Fruit fly (Drosophila melanogaster) whole organism, embryonic: Measurements from ENCODE around the gene CG32163.

Source experiments
- B-H2 ChIP-seq: fragments of 200-800 bp; sonication (Bioruptor generic); optimal IDR thresholded peaks from 2 replicates; lab custom pipeline; 2018; ENCODE audit warnings: missing biosample characterization, mild to moderate bottlenecking, missing genetic modification characterization
- CG10543 ChIP-seq: fragments of 200-800 bp; sonication (Bioruptor generic); optimal IDR thresholded peaks from 3 replicates; lab custom pipeline; 2017; ENCODE audit warnings: missing biosample characterization, mild to moderate bottlenecking, missing genetic modification characterization, moderate library complexity
- CG13894 ChIP-seq: fragments of 200-800 bp; sonication (Bioruptor generic); optimal IDR thresholded peaks from 3 replicates; lab custom pipeline; 2018; ENCODE audit warnings: missing biosample characterization, mild to moderate bottlenecking, missing genetic modification characterization, moderate library complexity
- CG14050 ChIP-seq: fragments of 200-800 bp; sonication (Bioruptor generic); IDR thresholded peaks from 3 replicates; pipeline ENCODE4 v1.3.6; 2022; ENCODE audit warnings: missing biosample characterization, missing genetic modification characterization
- CG14667 ChIP-seq: fragments of 200-800 bp; sonication (Bioruptor generic); IDR thresholded peaks from 2 replicates; pipeline ENCODE4 v1.3.6; 2022; ENCODE audit warnings: missing biosample characterization, missing genetic modification characterization
- CG14710 ChIP-seq: fragments of 200-800 bp; sonication (Bioruptor generic); optimal IDR thresholded peaks from 3 replicates; lab custom pipeline; 2019; ENCODE audit warnings: missing biosample characterization, mild to moderate bottlenecking, missing genetic modification characterization, moderate library complexity
- CG15073 ChIP-seq: fragments of 200-800 bp; sonication (Bioruptor generic); optimal IDR thresholded peaks from 2 replicates; lab custom pipeline; 2016; ENCODE audit warnings: missing biosample characterization, missing genetic modification characterization
- CG2120 ChIP-seq: fragments of 200-800 bp; sonication (Bioruptor generic); optimal IDR thresholded peaks from 3 replicates; lab custom pipeline; 2016; ENCODE audit warnings: missing biosample characterization, missing genetic modification characterization
- CG33213 ChIP-seq: fragments of 200-800 bp; sonication (Bioruptor generic); optimal IDR thresholded peaks from 3 replicates; lab custom pipeline; 2016; ENCODE audit warnings: missing biosample characterization, missing genetic modification characterization
- CG3995 ChIP-seq: fragments of 200-800 bp; sonication (Bioruptor generic); optimal IDR thresholded peaks from 3 replicates; lab custom pipeline; 2016; ENCODE audit warnings: missing biosample characterization, missing genetic modification characterization
- CG4617 ChIP-seq: fragments of 200-800 bp; sonication (Bioruptor generic); optimal IDR thresholded peaks from 3 replicates; lab custom pipeline; 2016; ENCODE audit warnings: missing biosample characterization, missing genetic modification characterization, borderline replicate concordance
- CG6683 ChIP-seq: fragments of 200-800 bp; sonication (Bioruptor generic); optimal IDR thresholded peaks from 2 replicates; lab custom pipeline; 2017; ENCODE audit warnings: missing biosample characterization, mild to moderate bottlenecking, missing genetic modification characterization, missing genetic modification reagents
- CG7928 ChIP-seq: fragments of 200-800 bp; sonication (Bioruptor generic); optimal IDR thresholded peaks from 2 replicates; lab custom pipeline; 2017; ENCODE audit warnings: missing biosample characterization, mild to moderate bottlenecking, missing genetic modification characterization
- CG9932 ChIP-seq: fragments of 200-800 bp; sonication (Bioruptor generic); IDR thresholded peaks from 2 replicates; pipeline ENCODE4 v1.3.6; 2022; ENCODE audit warnings: missing biosample characterization, missing genetic modification characterization
- CkIIα-i1 ChIP-seq: fragments of 200-800 bp; sonication (Bioruptor generic); IDR thresholded peaks from 2 replicates; pipeline ENCODE4 v1.3.6; 2022; ENCODE audit warnings: missing biosample characterization, missing genetic modification characterization
- CrebB ChIP-seq: fragments of 200-800 bp; sonication (Bioruptor generic); optimal IDR thresholded peaks from 3 replicates; lab custom pipeline; 2018; ENCODE audit warnings: missing biosample characterization, mild to moderate bottlenecking, missing genetic modification characterization
- Dbx ChIP-seq: fragments of 200-800 bp; sonication (Bioruptor generic); IDR thresholded peaks from 3 replicates; pipeline ENCODE4 v1.3.6; 2022; ENCODE audit warnings: missing biosample characterization, missing genetic modification characterization
- Doc3 ChIP-seq: fragments of 200-800 bp; sonication (Bioruptor generic); IDR thresholded peaks from 3 replicates; pipeline ENCODE4 v1.3.6; 2022; ENCODE audit warnings: missing biosample characterization, missing genetic modification characterization; ENCODE audit not compliant: partially characterized antibody
- Dref ChIP-seq: fragments of 200-800 bp; sonication (Bioruptor generic); IDR thresholded peaks from 2 replicates; pipeline ENCODE4 v1.3.6; 2022; ENCODE audit warnings: missing biosample characterization, missing genetic modification characterization
- HHEX ChIP-seq: fragments of 200-800 bp; sonication (Bioruptor generic); optimal IDR thresholded peaks from 3 replicates; lab custom pipeline; 2017; ENCODE audit warnings: missing biosample characterization, mild to moderate bottlenecking, missing genetic modification characterization, missing genetic modification reagents
- HLH54F ChIP-seq: fragments of 200-800 bp; sonication (Bioruptor generic); optimal IDR thresholded peaks from 3 replicates; lab custom pipeline; 2016; ENCODE audit warnings: missing biosample characterization, missing genetic modification characterization
- HLHmδ ChIP-seq: fragments of 200-800 bp; sonication (Bioruptor generic); optimal IDR thresholded peaks from 2 replicates; lab custom pipeline; 2018; ENCODE audit warnings: missing biosample characterization, mild to moderate bottlenecking, missing genetic modification characterization, moderate library complexity
- Hand ChIP-seq: fragments of 200-800 bp; sonication (Bioruptor generic); optimal IDR thresholded peaks from 2 replicates; lab custom pipeline; 2017; ENCODE audit warnings: mild to moderate bottlenecking, missing biosample characterization, missing genetic modification reagents, missing genetic modification characterization
- MBD-R2 ChIP-seq: fragments of 200-800 bp; sonication (Bioruptor generic); IDR thresholded peaks from 2 replicates; pipeline ENCODE4 v1.3.6; 2022; ENCODE audit warnings: missing biosample characterization, missing genetic modification characterization
- Med ChIP-seq: fragments of 200-800 bp; sonication (Bioruptor generic); peaks from one replicate; lab custom pipeline; 2016; ENCODE audit warnings: missing biosample characterization, missing genetic modification characterization, mild to moderate bottlenecking, inconsistent platforms, moderate library complexity
- Meics ChIP-seq: fragments of 200-800 bp; sonication (Bioruptor generic); optimal IDR thresholded peaks from 2 replicates; lab custom pipeline; 2017; ENCODE audit warnings: missing biosample characterization, mild to moderate bottlenecking, missing genetic modification characterization
- Oli ChIP-seq: fragments of 200-800 bp; sonication (Bioruptor generic); optimal IDR thresholded peaks from 2 replicates; lab custom pipeline; 2018; ENCODE audit warnings: missing biosample characterization, mild to moderate bottlenecking, missing genetic modification characterization, moderate library complexity
- Rfx ChIP-seq: fragments of 200-800 bp; sonication (Bioruptor generic); IDR thresholded peaks from 2 replicates; pipeline ENCODE4 v1.3.6; 2022; ENCODE audit warnings: missing biosample characterization, missing genetic modification characterization
- Sry-δ ChIP-seq: fragments of 200-800 bp; sonication (Bioruptor generic); optimal IDR thresholded peaks from 2 replicates; lab custom pipeline; 2016; ENCODE audit warnings: missing biosample characterization, missing genetic modification characterization
- Tbp ChIP-seq: fragments of >200 bp; optimal IDR thresholded peaks from 2 replicates; lab custom pipeline; 2018; ENCODE audit warnings: missing biosample characterization, missing genetic modification characterization
- bab2 ChIP-seq: fragments of 200-800 bp; sonication (Bioruptor generic); optimal IDR thresholded peaks from 2 replicates; lab custom pipeline; 2016; ENCODE audit warnings: missing biosample characterization, missing genetic modification characterization
- bigmax ChIP-seq: fragments of 200-800 bp; sonication (Bioruptor generic); optimal IDR thresholded peaks from 2 replicates; lab custom pipeline; 2018; ENCODE audit warnings: missing biosample characterization, mild to moderate bottlenecking, missing genetic modification characterization
- bowl ChIP-seq: fragments of 200-800 bp; sonication (Bioruptor generic); IDR thresholded peaks from 2 replicates; pipeline ENCODE4 v1.3.6; 2022; ENCODE audit warnings: missing biosample characterization, missing genetic modification characterization
- bsh ChIP-seq, 2 experiments: fragments of 200-800 bp; sonication (Bioruptor generic); optimal IDR thresholded peaks; 2 replicates each; lab custom pipeline; 2017 to 2018; ENCODE audit warnings: mild to moderate bottlenecking in 2 of 2, missing biosample characterization in 2 of 2, missing genetic modification characterization in 2 of 2, moderate library complexity in 1 of 2
- cas ChIP-seq: fragments of 200-800 bp; sonication (Bioruptor generic); IDR thresholded peaks from 2 replicates; pipeline ENCODE4 v1.3.6; 2022; ENCODE audit warnings: missing biosample characterization, missing genetic modification characterization
- crol ChIP-seq: fragments of 200-800 bp; sonication (Bioruptor generic); IDR thresholded peaks from 2 replicates; pipeline ENCODE4 v1.3.6; 2022; ENCODE audit warnings: missing biosample characterization, missing genetic modification characterization
- crp ChIP-seq, 2 experiments: fragments of 200-800 bp; sonication (Bioruptor generic); optimal IDR thresholded peaks; 2 replicates in 1 of 2; 3 replicates in 1 of 2; lab custom pipeline; 2017; ENCODE audit warnings: missing biosample characterization in 2 of 2, missing genetic modification characterization in 2 of 2, mild to moderate bottlenecking in 1 of 2, moderate library complexity in 1 of 2
- cwo ChIP-seq: fragments of 200-800 bp; sonication (Bioruptor generic); optimal IDR thresholded peaks from 3 replicates; lab custom pipeline; 2017; ENCODE audit warnings: missing biosample characterization, missing genetic modification characterization, mild to moderate bottlenecking, moderate library complexity, missing genetic modification reagents
- disco-r ChIP-seq: fragments of 200-800 bp; sonication (Bioruptor generic); optimal IDR thresholded peaks from 2 replicates; lab custom pipeline; 2016; ENCODE audit warnings: missing biosample characterization, missing genetic modification characterization
- hb ChIP-seq: fragments of 200-800 bp; sonication (Bioruptor generic); IDR thresholded peaks from 3 replicates; pipeline ENCODE4 v1.3.6; 2022; ENCODE audit warnings: missing biosample characterization, missing genetic modification characterization; ENCODE audit not compliant: partially characterized antibody
- kah ChIP-seq: fragments of 200-800 bp; sonication (Bioruptor generic); optimal IDR thresholded peaks from 2 replicates; lab custom pipeline; 2018; ENCODE audit warnings: missing biosample characterization, mild to moderate bottlenecking, missing genetic modification characterization
- lilli ChIP-seq: fragments of 200-800 bp; sonication (Bioruptor generic); optimal IDR thresholded peaks from 3 replicates; lab custom pipeline; 2016; ENCODE audit warnings: missing biosample characterization, missing genetic modification characterization
- lov ChIP-seq, 2 experiments: fragments of 200-800 bp in 1 of 2; fragments of >200 bp in 1 of 2; sonication (Bioruptor generic) in 1 of 2; IDR thresholded peaks in 1 of 2; optimal IDR thresholded peaks in 1 of 2; 2 replicates in 1 of 2; 3 replicates in 1 of 2; pipeline versions ENCODE4 v1.3.6 to Lab custom; 2017 to 2022; ENCODE audit warnings: missing biosample characterization in 1 of 2, missing genetic modification characterization in 1 of 2
- mld ChIP-seq: fragments of 200-800 bp; sonication (Bioruptor generic); IDR thresholded peaks from 3 replicates; pipeline ENCODE4 v1.3.6; 2022; ENCODE audit warnings: missing biosample characterization, missing genetic modification characterization; ENCODE audit not compliant: partially characterized antibody
- otp ChIP-seq: fragments of 200-800 bp; sonication (Bioruptor generic); IDR thresholded peaks from 3 replicates; pipeline ENCODE4, ENCODE4 v1.3.6; 2022; ENCODE audit warnings: missing biosample characterization, missing genetic modification characterization
- pan ChIP-seq, 4 experiments: fragments of >200 bp in 3 of 4; fragments of 200-800 bp in 1 of 4; sonication (Bioruptor generic) in 1 of 4; optimal IDR thresholded peaks in 3 of 4; IDR thresholded peaks in 1 of 4; 2 replicates each; pipeline versions ENCODE4 v1.3.6 to Lab custom; 2017 to 2022; ENCODE audit warnings: missing biosample characterization in 2 of 4, missing genetic modification characterization in 2 of 4, mixed read lengths in 1 of 4
- psq ChIP-seq: fragments of 200-800 bp; sonication (Bioruptor generic); optimal IDR thresholded peaks from 2 replicates; lab custom pipeline; 2017; ENCODE audit warnings: missing biosample characterization, missing genetic modification characterization
- rib ChIP-seq: fragments of 200-800 bp; sonication (Bioruptor generic); IDR thresholded peaks from 2 replicates; pipeline ENCODE4 v1.3.6; 2022; ENCODE audit warnings: missing biosample characterization, missing genetic modification characterization
- row ChIP-seq: fragments of 200-800 bp; sonication (Bioruptor generic); IDR thresholded peaks from 3 replicates; pipeline ENCODE4 v1.3.6; 2022; ENCODE audit warnings: missing biosample characterization, missing genetic modification characterization

The CG32163 gene

DNA sequence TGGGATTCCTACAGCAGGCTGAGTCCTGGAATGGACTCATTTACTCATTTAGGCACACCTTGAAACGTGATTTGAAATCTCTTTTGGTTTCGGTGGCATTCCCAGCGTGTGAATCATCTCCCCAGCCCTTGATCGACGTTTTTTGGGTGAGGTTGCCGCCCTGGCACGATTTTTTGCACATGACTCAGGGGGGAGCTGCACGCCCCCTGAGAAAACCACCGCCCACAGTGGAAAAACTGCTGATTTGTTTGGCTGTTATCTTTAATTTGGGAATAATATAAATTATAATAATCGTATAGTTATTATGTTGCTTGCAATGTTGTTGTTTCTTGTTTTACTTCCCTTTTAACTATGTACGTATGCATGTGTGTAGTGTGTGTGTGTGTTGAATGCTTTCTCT is 26.0 kb downstream of the CG32163 start (continued):
- TF ChIP-seq hb (no peak), CkIIα-i1 (GFP tag; lab: Robert Waterston, UW) (no peak), crp (GFP tag; optimal IDR thresholded peaks at IDR 0.05; lab: Kevin White, UChicago) (no peak), CG14667 (no peak), CG10543 (GFP tag; lab: Kevin White, UChicago) (peak; percentile 51), lilli (peak; percentile 17), bab2 (no peak), Dref (GFP tag; lab: Robert Waterston, UW) (peak; percentile 35; the same call in 1 of the 2 replicates), pan (optimal IDR thresholded peaks at IDR 0.05; lab: Kevin White, UChicago) (no peak), pan (GFP tag; optimal IDR thresholded peaks at IDR 0.05 in 1 of 2, IDR thresholded peaks at IDR 0.05 in 1 of 2) (peak in 1 of 2 experiments; percentile 27), CG33213 (GFP tag; lab: Kevin White, UChicago) (no peak), Doc3 (no peak), CG13894 (no peak), row (GFP tag; lab: Robert Waterston, UW) (peak; percentile 34; the same call in 2 of the 3 replicates), Meics (GFP tag; lab: Kevin White, UChicago) (peak; percentile 11), Rfx (GFP tag; lab: Robert Waterston, UW) (peak; percentile 47; the same call in 1 of the 2 replicates), Med (GFP tag; lab: Kevin White, UChicago) (peak; percentile 83), HLHmδ (GFP tag; lab: Kevin White, UChicago) (no peak), cwo (GFP tag; lab: Kevin White, UChicago) (peak; percentile 25), kah (GFP tag; lab: Kevin White, UChicago) (no peak), CG7928 (GFP tag; lab: Kevin White, UChicago) (peak; percentile 88), CG14710 (tag; lab: Kevin White, UChicago) (no peak), Oli (tag; lab: Kevin White, UChicago) (no peak), Tbp (GFP tag; lab: Kevin White, UChicago) (no peak), rib (GFP tag; lab: Robert Waterston, UW) (peak; percentile 65), disco-r (GFP tag; lab: Kevin White, UChicago) (no peak), CG4617 (no peak), psq (GFP tag; lab: Kevin White, UChicago) (no peak), CG15073 (GFP tag; lab: Kevin White, UChicago) (no peak), MBD-R2 (GFP tag; lab: Robert Waterston, UW) (peak; percentile 25; the same call in 1 of the 2 replicates), HHEX (GFP tag; lab: Kevin White, UChicago) (no peak), HLH54F (GFP tag; lab: Kevin White, UChicago) (peak; percentile 13), crol (GFP tag; lab: Robert Waterston, UW) (peak; percentile 59), CG2120 (GFP tag; lab: Kevin White, UChicago) (peak; percentile 41), Sry-δ (GFP tag; lab: Kevin White, UChicago) (no peak), otp (no peak), CrebB (tag; lab: Kevin White, UChicago) (no peak), bsh (GFP tag; optimal IDR thresholded peaks at IDR 0.05; lab: Kevin White, UChicago) (no peak), B-H2 (no peak), CG6683 (GFP tag; lab: Kevin White, UChicago) (no peak), lov (optimal IDR thresholded peaks at IDR 0.05; lab: Kevin White, UChicago) (no peak), lov (GFP tag; IDR thresholded peaks at IDR 0.05; lab: Robert Waterston, UW) (no peak), cas (no peak), CG9932 (peak; percentile 57; the same call in 1 of the 2 replicates), Hand (GFP tag; lab: Kevin White, UChicago) (no peak), CG3995 (GFP tag; lab: Kevin White, UChicago) (peak; percentile 72), bowl (GFP tag; lab: Robert Waterston, UW) (no peak), bigmax (GFP tag; lab: Kevin White, UChicago) (no peak), CG14050 (no peak), mld (GFP tag; lab: Robert Waterston, UW) (0 out of 3 replicates have a peak, but pooled peaks have one; percentile 13), Dbx (GFP tag; lab: Robert Waterston, UW) (peak; percentile 51; the same call in 1 of the 3 replicates)
